Worm (Caenorhabditis elegans) whole organism, L4 larva: ENCODE data around the gene fbxa-184.

Experiments
- F10B5.3 ChIP-seq: sonication (generic microtip); optimal IDR thresholded peaks from 2 replicates; lab custom pipeline; 2016; ENCODE audit warnings: mild to moderate bottlenecking, missing genetic modification characterization, missing compliant biosample characterization
- F44E2.7 ChIP-seq: fragments of 200-800 bp; sonication (Bioruptor generic); IDR thresholded peaks from 2 replicates; pipeline ENCODE4 v2.1.2; 2022; ENCODE audit warnings: missing genetic modification characterization, missing compliant biosample characterization
- F49E8.2 ChIP-seq: sonication (generic microtip); optimal IDR thresholded peaks from 2 replicates; lab custom pipeline; 2016; ENCODE audit warnings: missing compliant biosample characterization, mild to moderate bottlenecking, missing genetic modification characterization, borderline replicate concordance
- Y48G9A.11 ChIP-seq: fragments of 200-800 bp; sonication (Bioruptor generic); IDR thresholded peaks from 2 replicates; pipeline ENCODE4 v1.3.6; 2022; ENCODE audit warnings: missing genetic modification reagents, missing genetic modification characterization, missing compliant biosample characterization
- attf-4 ChIP-seq: sonication (generic microtip); optimal IDR thresholded peaks from 3 replicates; lab custom pipeline; 2017; ENCODE audit warnings: missing biosample characterization, missing genetic modification characterization
- ceh-32 ChIP-seq: sonication (generic microtip); optimal IDR thresholded peaks from 2 replicates; lab custom pipeline; 2016; ENCODE audit warnings: mild to moderate bottlenecking, missing genetic modification characterization, missing compliant biosample characterization; ENCODE audit not compliant: poor library complexity
- ceh-62 ChIP-seq: sonication (generic microtip); optimal IDR thresholded peaks from 2 replicates; lab custom pipeline; 2017; ENCODE audit warnings: missing biosample characterization, missing genetic modification characterization
- ces-1 ChIP-seq: fragments of 150-350 bp; sonication (generic microtip); optimal IDR thresholded peaks from 4 replicates; lab custom pipeline; 2014; ENCODE audit warnings: missing biosample characterization, missing genetic modification reagents, missing genetic modification characterization
- dpl-1 ChIP-seq: fragments of 150-350 bp; optimal IDR thresholded peaks from 2 replicates; lab custom pipeline; 2014; ENCODE audit warnings: missing biosample characterization, missing genetic modification reagents, missing genetic modification characterization
- hif-1 ChIP-seq, 2 experiments: sonication (generic microtip); optimal IDR thresholded peaks; 2 replicates each; lab custom pipeline; 2016 to 2017; ENCODE audit warnings: missing compliant biosample characterization in 2 of 2, missing genetic modification characterization in 2 of 2, missing genetic modification reagents in 2 of 2, missing genotype in 2 of 2, mild to moderate bottlenecking in 1 of 2
- snpc-1.2 ChIP-seq: fragments of 200-800 bp; sonication (Bioruptor generic); IDR thresholded peaks from 2 replicates; pipeline ENCODE4 v1.3.6; 2022; ENCODE audit warnings: missing genetic modification reagents, missing genetic modification characterization, missing compliant biosample characterization

The fbxa-184 gene

DNA sequence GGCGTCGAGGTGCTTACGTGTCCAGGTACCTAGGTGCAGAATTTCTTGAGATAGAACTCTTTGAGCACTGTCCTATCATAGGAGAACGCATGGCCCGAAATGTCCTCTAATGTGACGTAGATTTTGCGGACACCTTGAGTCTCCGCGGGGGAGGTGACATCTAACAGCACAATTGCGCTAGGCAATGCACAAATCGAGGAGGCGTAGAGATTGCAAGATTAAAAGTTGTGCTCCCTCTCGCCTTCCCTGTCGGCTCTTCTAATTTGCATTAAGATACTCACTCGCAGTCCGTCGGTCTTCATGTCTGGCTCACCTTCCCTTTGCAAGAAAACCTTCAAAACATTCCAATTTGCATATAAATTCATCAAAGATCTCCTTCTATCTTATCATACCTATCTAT is 49.5 kb downstream of the fbxa-184 start, which contains the start of gene F36H5.18:
TSS of gene F36H5.18 (plus strand) at position 301 of the 400 bp plus-strand sequence.
- TF ChIP-seq dpl-1 (GFP tag; lab: Kevin White, UChicago), result no peak
- no peak for TF ChIP-seq ceh-62 (tag; lab: Kevin White, UChicago)
- TF ChIP-seq attf-4 (tag; lab: Kevin White, UChicago), result no peak
- TF ChIP-seq snpc-1.2 (GFP tag; lab: Robert Waterston, UW), result no peak
- no peak for TF ChIP-seq hif-1 (tag; optimal IDR thresholded peaks at IDR 0.05; lab: Kevin White, UChicago)
- no peak for TF ChIP-seq F44E2.7 (GFP tag; lab: Robert Waterston, UW)
- no peak for TF ChIP-seq Y48G9A.11 (GFP tag; lab: Robert Waterston, UW)
- no peak for TF ChIP-seq F10B5.3 (tag; lab: Kevin White, UChicago)
- no peak for TF ChIP-seq ces-1 (GFP tag; lab: Kevin White, UChicago)
- TF ChIP-seq ceh-32 (tag; lab: Kevin White, UChicago), result no peak
- no peak for TF ChIP-seq F49E8.2 (tag; lab: Kevin White, UChicago)
